Worm (Caenorhabditis elegans) whole organism, L3 larva: ENCODE data around the gene K08H2.10.

ENCODE experiments used
- R02D3.7 ChIP-seq: fragments of 150-350 bp; optimal IDR thresholded peaks from 2 replicates; lab custom pipeline; 2014; ENCODE audit warnings: missing biosample characterization, missing genetic modification characterization
- ZK546.5 ChIP-seq: sonication (generic microtip); optimal IDR thresholded peaks from 2 replicates; lab custom pipeline; 2017; ENCODE audit warnings: missing biosample characterization, missing genetic modification characterization
- aly-2 ChIP-seq: fragments of 150-350 bp; optimal IDR thresholded peaks from 2 replicates; lab custom pipeline; 2014; ENCODE audit warnings: missing biosample characterization, missing genetic modification characterization
- ama-1 ChIP-seq: fragments of 150-350 bp; optimal IDR thresholded peaks from 2 replicates; lab custom pipeline; 2018
- ceh-16 ChIP-seq: sonication (generic microtip); optimal IDR thresholded peaks from 2 replicates; lab custom pipeline; 2017; ENCODE audit warnings: missing biosample characterization, missing genetic modification characterization
- ceh-28 ChIP-seq: fragments of 150-350 bp; optimal IDR thresholded peaks from 2 replicates; lab custom pipeline; 2014; ENCODE audit warnings: missing biosample characterization, missing genetic modification reagents, missing genetic modification characterization
- ceh-82 ChIP-seq: fragments of 150-350 bp; optimal IDR thresholded peaks from 2 replicates; lab custom pipeline; 2014; ENCODE audit warnings: missing biosample characterization, missing genetic modification characterization
- ceh-9 ChIP-seq: sonication (generic microtip); optimal IDR thresholded peaks from 2 replicates; lab custom pipeline; 2018; ENCODE audit warnings: missing biosample characterization, missing genetic modification characterization
- daf-12 ChIP-seq: fragments of 150-350 bp; optimal IDR thresholded peaks from 2 replicates; lab custom pipeline; 2014; ENCODE audit warnings: missing biosample characterization, missing genetic modification reagents, missing genetic modification characterization
- egl-27 ChIP-seq: sonication (generic microtip); optimal IDR thresholded peaks from 4 replicates; lab custom pipeline; 2017; ENCODE audit warnings: missing biosample characterization, missing genetic modification reagents, missing genetic modification characterization
- egl-5 ChIP-seq: fragments of 150-350 bp; optimal IDR thresholded peaks from 2 replicates; lab custom pipeline; 2017; ENCODE audit warnings: missing biosample characterization, missing genetic modification reagents, missing genetic modification characterization, inconsistent platforms
- elt-1 ChIP-seq: fragments of 150-350 bp; optimal IDR thresholded peaks from 2 replicates; lab custom pipeline; 2014; ENCODE audit warnings: missing biosample characterization, missing genetic modification characterization
- elt-2 ChIP-seq: sonication (generic microtip); optimal IDR thresholded peaks from 2 replicates; lab custom pipeline; 2016; ENCODE audit warnings: missing genetic modification reagents, mild to moderate bottlenecking, missing genetic modification characterization, missing compliant biosample characterization
- elt-3 ChIP-seq, 3 experiments: fragments of 150-350 bp in 1 of 3; sonication (generic microtip) in 2 of 3; optimal IDR thresholded peaks; 2 replicates in 2 of 3; 4 replicates in 1 of 3; lab custom pipeline; 2014 to 2017; ENCODE audit warnings: missing biosample characterization in 3 of 3, missing genetic modification characterization in 3 of 3
- eor-1 ChIP-seq, 2 experiments: fragments of 150-350 bp; optimal IDR thresholded peaks; 2 replicates each; lab custom pipeline; 2014 to 2018; ENCODE audit warnings: missing biosample characterization in 2 of 2, missing genetic modification characterization in 2 of 2
- fkh-10 ChIP-seq: sonication (generic microtip); optimal IDR thresholded peaks from 2 replicates; lab custom pipeline; 2017; ENCODE audit warnings: missing biosample characterization, missing genetic modification reagents, missing genetic modification characterization
- fkh-2 ChIP-seq: fragments of 150-350 bp; optimal IDR thresholded peaks from 2 replicates; lab custom pipeline; 2014; ENCODE audit warnings: missing biosample characterization, missing genetic modification reagents, missing genetic modification characterization
- fos-1 ChIP-seq: fragments of 150-350 bp; optimal IDR thresholded peaks from 2 replicates; lab custom pipeline; 2014; ENCODE audit warnings: missing biosample characterization, missing genetic modification characterization
- hmg-11 ChIP-seq: sonication (generic microtip); optimal IDR thresholded peaks from 2 replicates; lab custom pipeline; 2016; ENCODE audit warnings: missing genetic modification characterization, missing compliant biosample characterization
- jun-1 ChIP-seq: fragments of 150-350 bp; optimal IDR thresholded peaks from 2 replicates; lab custom pipeline; 2014; ENCODE audit warnings: missing biosample characterization, missing genetic modification reagents, missing genetic modification characterization
- lin-15B ChIP-seq: fragments of 150-350 bp; optimal IDR thresholded peaks from 2 replicates; lab custom pipeline; 2014; ENCODE audit warnings: missing biosample characterization, missing genetic modification characterization
- lin-39 ChIP-seq: fragments of 150-350 bp; optimal IDR thresholded peaks from 2 replicates; lab custom pipeline; 2018; ENCODE audit warnings: missing biosample characterization, missing genetic modification reagents, missing genetic modification characterization
- lsy-12 ChIP-seq: sonication (generic microtip); optimal IDR thresholded peaks from 2 replicates; lab custom pipeline; 2016; ENCODE audit warnings: mild to moderate bottlenecking, missing genetic modification characterization, missing compliant biosample characterization
- mdl-1 ChIP-seq: fragments of 150-350 bp; optimal IDR thresholded peaks from 2 replicates; lab custom pipeline; 2014; ENCODE audit warnings: missing biosample characterization, missing genetic modification characterization
- mml-1 ChIP-seq: fragments of 150-350 bp; sonication (generic microtip); optimal IDR thresholded peaks from 3 replicates; lab custom pipeline; 2014; ENCODE audit warnings: missing biosample characterization, missing genetic modification characterization
- nfya-1 ChIP-seq: sonication (generic microtip); optimal IDR thresholded peaks from 2 replicates; lab custom pipeline; 2017; ENCODE audit warnings: missing genetic modification characterization, mild to moderate bottlenecking, missing compliant biosample characterization, antibody characterized with exemption, moderate library complexity; ENCODE audit not compliant: insufficient read depth
- nhr-11 ChIP-seq: fragments of 150-350 bp; optimal IDR thresholded peaks from 2 replicates; lab custom pipeline; 2014; ENCODE audit warnings: missing biosample characterization, missing genetic modification characterization
- nhr-12 ChIP-seq: fragments of 150-350 bp; optimal IDR thresholded peaks from 2 replicates; lab custom pipeline; 2014; ENCODE audit warnings: missing biosample characterization, missing genetic modification characterization
- nhr-23 ChIP-seq: fragments of 150-350 bp; optimal IDR thresholded peaks from 2 replicates; lab custom pipeline; 2014; ENCODE audit warnings: missing biosample characterization, missing genetic modification reagents, missing genetic modification characterization
- nhr-237 ChIP-seq: fragments of 150-350 bp; optimal IDR thresholded peaks from 2 replicates; lab custom pipeline; 2014; ENCODE audit warnings: missing biosample characterization, missing genetic modification characterization
- nhr-25 ChIP-seq: sonication (generic microtip); optimal IDR thresholded peaks from 2 replicates; lab custom pipeline; 2017; ENCODE audit warnings: missing biosample characterization, missing genetic modification characterization
- nhr-28 ChIP-seq: fragments of 150-350 bp; optimal IDR thresholded peaks from 2 replicates; lab custom pipeline; 2014; ENCODE audit warnings: missing biosample characterization, missing genetic modification characterization
- nhr-43 ChIP-seq: sonication (generic microtip); optimal IDR thresholded peaks from 2 replicates; lab custom pipeline; 2016; ENCODE audit warnings: mild to moderate bottlenecking, missing genetic modification characterization, missing compliant biosample characterization; ENCODE audit not compliant: poor library complexity, severe bottlenecking
- nhr-67 ChIP-seq: fragments of 150-350 bp; optimal IDR thresholded peaks from 2 replicates; lab custom pipeline; 2014; ENCODE audit warnings: missing biosample characterization, missing genetic modification characterization
- nhr-76 ChIP-seq: fragments of 150-350 bp; sonication (generic microtip); optimal IDR thresholded peaks from 5 replicates; lab custom pipeline; 2014; ENCODE audit warnings: missing biosample characterization, missing genetic modification characterization
- nhr-77 ChIP-seq: fragments of 150-350 bp; optimal IDR thresholded peaks from 2 replicates; lab custom pipeline; 2014; ENCODE audit warnings: missing biosample characterization, missing genetic modification characterization
- pha-4 ChIP-seq: fragments of 150-350 bp; optimal IDR thresholded peaks from 2 replicates; lab custom pipeline; 2014; ENCODE audit warnings: missing biosample characterization, missing genetic modification reagents, missing genetic modification characterization
- pqm-1 ChIP-seq: fragments of 150-350 bp; optimal IDR thresholded peaks from 2 replicates; lab custom pipeline; 2017; ENCODE audit warnings: missing biosample characterization, missing genetic modification characterization, inconsistent platforms
- sea-2 ChIP-seq: fragments of 150-350 bp; sonication (generic microtip); optimal IDR thresholded peaks from 4 replicates; lab custom pipeline; 2014; ENCODE audit warnings: missing biosample characterization, missing genetic modification reagents, missing genetic modification characterization
- skn-1 ChIP-seq: fragments of 150-350 bp; optimal IDR thresholded peaks from 2 replicates; lab custom pipeline; 2014; ENCODE audit warnings: missing biosample characterization, missing genetic modification characterization
- snpc-4 ChIP-seq: fragments of 150-350 bp; optimal IDR thresholded peaks from 2 replicates; lab custom pipeline; 2014; ENCODE audit warnings: missing biosample characterization, missing genetic modification characterization
- tbx-2 ChIP-seq: sonication (generic microtip); optimal IDR thresholded peaks from 2 replicates; lab custom pipeline; 2016; ENCODE audit warnings: mild to moderate bottlenecking, missing genetic modification characterization, missing compliant biosample characterization
- unc-39 ChIP-seq: sonication (generic microtip); optimal IDR thresholded peaks from 4 replicates; lab custom pipeline; 2017; ENCODE audit warnings: missing biosample characterization, missing genetic modification characterization
- unc-62 ChIP-seq: fragments of 150-350 bp; sonication (generic microtip); optimal IDR thresholded peaks from 4 replicates; lab custom pipeline; 2014; ENCODE audit warnings: missing biosample characterization, missing genetic modification reagents, missing genetic modification characterization
- zag-1 ChIP-seq: fragments of 150-350 bp; optimal IDR thresholded peaks from 2 replicates; lab custom pipeline; 2014; ENCODE audit warnings: missing biosample characterization, missing genetic modification characterization
- ztf-11 ChIP-seq: fragments of 150-350 bp; optimal IDR thresholded peaks from 2 replicates; lab custom pipeline; 2014; ENCODE audit warnings: missing biosample characterization, missing genetic modification characterization
- ztf-4 ChIP-seq: fragments of 150-350 bp; optimal IDR thresholded peaks from 2 replicates; lab custom pipeline; 2014; ENCODE audit warnings: missing biosample characterization, missing genetic modification characterization

Gene K08H2.10

ce11 chrX:13306869-13307446, 49.4 kb downstream of the K08H2.10 start:
- no peak for TF ChIP-seq mml-1 (tag; lab: Kevin White, UChicago)
- TF ChIP-seq nhr-67 (tag; lab: Kevin White, UChicago), result no peak
- TF ChIP-seq R02D3.7 (tag; lab: Kevin White, UChicago), result no peak
- peak; percentile 65 for TF ChIP-seq unc-62 (GFP tag; lab: Kevin White, UChicago)
- TF ChIP-seq lin-39 (tag; lab: Kevin White, UChicago), result peak; percentile 75
- TF ChIP-seq ceh-16 (tag; lab: Kevin White, UChicago), result no peak
- peak; percentile 76 for TF ChIP-seq jun-1
- TF ChIP-seq ZK546.5 (tag; lab: Kevin White, UChicago), result no peak
- TF ChIP-seq fkh-10 (GFP tag; lab: Kevin White, UChicago), result peak; percentile 25
- TF ChIP-seq pqm-1 (tag; lab: Kevin White, UChicago), result peak; percentile 1
- TF ChIP-seq ceh-82 (tag; lab: Kevin White, UChicago), result peak; percentile 64
- no peak for TF ChIP-seq hmg-11 (tag; lab: Kevin White, UChicago)
- TF ChIP-seq nhr-76, result no peak
- peak; percentile 14 for TF ChIP-seq ceh-28 (tag; lab: Kevin White, UChicago)
- no peak for TF ChIP-seq pha-4 (tag; lab: Kevin White, UChicago)
- peak; percentile 36 for TF ChIP-seq snpc-4 (tag; lab: Kevin White, UChicago)
- no peak for TF ChIP-seq ama-1 (lab: Kevin White, UChicago)
- TF ChIP-seq fkh-2, result no peak
- TF ChIP-seq elt-1 (tag; lab: Kevin White, UChicago), result no peak
- TF ChIP-seq nhr-25 (tag; lab: Kevin White, UChicago), result peak; percentile 19
- TF ChIP-seq elt-2, result peak; percentile 55
- TF ChIP-seq eor-1 (tag; optimal IDR thresholded peaks at IDR 0.05; lab: Kevin White, UChicago), result peak in 1 of 2 experiments; percentile 42
- peak; percentile 83 for TF ChIP-seq egl-27 (tag; lab: Kevin White, UChicago)
- TF ChIP-seq nhr-43 (tag; lab: Kevin White, UChicago), result peak; percentile 85
- TF ChIP-seq aly-2 (tag; lab: Kevin White, UChicago), result no peak
- TF ChIP-seq daf-12, result no peak
- no peak for TF ChIP-seq zag-1 (tag; lab: Kevin White, UChicago)
- TF ChIP-seq nhr-12 (tag; lab: Kevin White, UChicago), result no peak
- no peak for TF ChIP-seq unc-39
- no peak for TF ChIP-seq sea-2 (GFP tag; lab: Kevin White, UChicago)
- no peak for TF ChIP-seq ztf-4 (tag; lab: Kevin White, UChicago)
- no peak for TF ChIP-seq fos-1 (tag; lab: Kevin White, UChicago)
- TF ChIP-seq nhr-11, result no peak
- no peak for TF ChIP-seq nhr-23 (tag; lab: Kevin White, UChicago)
- TF ChIP-seq ceh-9 (tag; lab: Kevin White, UChicago), result peak; percentile 34
- TF ChIP-seq nhr-237 (tag; lab: Kevin White, UChicago), result no peak
- peak; percentile 54 for TF ChIP-seq egl-5 (tag; lab: Kevin White, UChicago)
- no peak for TF ChIP-seq elt-3 (tag; optimal IDR thresholded peaks at IDR 0.05; lab: Kevin White, UChicago)
- no peak for TF ChIP-seq mdl-1 (tag; lab: Kevin White, UChicago)
- peak; percentile 48 for TF ChIP-seq skn-1 (tag; lab: Kevin White, UChicago)
- TF ChIP-seq nfya-1, result peak; percentile 68
- peak; percentile 95 for TF ChIP-seq lsy-12
- no peak for TF ChIP-seq nhr-77
- peak; percentile 83 for TF ChIP-seq tbx-2 (tag; lab: Kevin White, UChicago)
- no peak for TF ChIP-seq ztf-11 (tag; lab: Kevin White, UChicago)
- TF ChIP-seq lin-15B (tag; lab: Kevin White, UChicago), result peak; percentile 36
- no peak for TF ChIP-seq nhr-28 (tag; lab: Kevin White, UChicago)
